Fruit fly (Drosophila melanogaster) whole organism, embryonic: ENCODE results near the gene SMSr.

Experiments used
- Antp ChIP-seq: fragments of 200-800 bp; sonication (Bioruptor generic); optimal IDR thresholded peaks from 3 replicates; lab custom pipeline; 2016; ENCODE audit warnings: missing biosample characterization, missing genetic modification characterization
- CG10366 ChIP-seq: fragments of 200-800 bp; sonication (Bioruptor generic); IDR thresholded peaks from 2 replicates; pipeline ENCODE4 v1.3.6; 2022; ENCODE audit warnings: missing biosample characterization, missing genetic modification characterization
- CG10431 ChIP-seq: fragments of 200-800 bp; sonication (Bioruptor generic); optimal IDR thresholded peaks from 3 replicates; lab custom pipeline; 2018; ENCODE audit warnings: missing biosample characterization, mild to moderate bottlenecking, missing genetic modification characterization
- CG11247 ChIP-seq: fragments of 200-800 bp; sonication (Bioruptor generic); IDR thresholded peaks from 2 replicates; pipeline ENCODE4 v1.3.6; 2022; ENCODE audit warnings: missing biosample characterization, missing genetic modification characterization
- CG11456 ChIP-seq: fragments of 200-800 bp; sonication (Bioruptor generic); IDR thresholded peaks from 3 replicates; pipeline ENCODE4 v1.3.6; 2022; ENCODE audit warnings: missing biosample characterization, missing genetic modification characterization
- CG11504 ChIP-seq: fragments of 200-800 bp; sonication (Bioruptor generic); optimal IDR thresholded peaks from 3 replicates; lab custom pipeline; 2019; ENCODE audit warnings: missing biosample characterization, mild to moderate bottlenecking, missing genetic modification characterization, moderate library complexity
- CG11695 ChIP-seq: fragments of 200-800 bp; sonication (Bioruptor generic); IDR thresholded peaks from 3 replicates; pipeline ENCODE4 v1.3.6; 2022; ENCODE audit warnings: missing biosample characterization, missing genetic modification characterization
- CG1233 ChIP-seq: fragments of 200-800 bp; sonication (Bioruptor generic); optimal IDR thresholded peaks from 4 replicates; lab custom pipeline; 2018; ENCODE audit warnings: missing biosample characterization, mild to moderate bottlenecking, missing genetic modification characterization
- CG12769 ChIP-seq: fragments of 200-800 bp; sonication (Bioruptor generic); optimal IDR thresholded peaks from 2 replicates; lab custom pipeline; 2019; ENCODE audit warnings: missing biosample characterization, mild to moderate bottlenecking, missing genetic modification characterization, moderate library complexity
- CG12942 ChIP-seq: fragments of 200-800 bp; sonication (Bioruptor generic); optimal IDR thresholded peaks from 3 replicates; lab custom pipeline; 2016; ENCODE audit warnings: missing biosample characterization, missing genetic modification characterization
- CG1602 ChIP-seq: fragments of 200-800 bp; sonication (Bioruptor generic); optimal IDR thresholded peaks from 3 replicates; lab custom pipeline; 2016; ENCODE audit warnings: missing biosample characterization, missing genetic modification characterization
- CG2116 ChIP-seq: fragments of 200-800 bp; sonication (Bioruptor generic); optimal IDR thresholded peaks from 3 replicates; lab custom pipeline; 2018; ENCODE audit warnings: missing biosample characterization, mild to moderate bottlenecking, missing genetic modification characterization
- CG2875 ChIP-seq: fragments of 200-800 bp; sonication (Bioruptor generic); optimal IDR thresholded peaks from 2 replicates; lab custom pipeline; 2017; ENCODE audit warnings: missing biosample characterization, mild to moderate bottlenecking, missing genetic modification characterization, missing genetic modification reagents
- CG2889 ChIP-seq: fragments of 200-800 bp; sonication (Bioruptor generic); IDR thresholded peaks from 3 replicates; pipeline ENCODE4 v1.3.6; 2022; ENCODE audit warnings: missing biosample characterization, missing genetic modification characterization
- CG31441 ChIP-seq: fragments of 200-800 bp; sonication (Bioruptor generic); IDR thresholded peaks from 2 replicates; pipeline ENCODE4 v1.3.6; 2022; ENCODE audit warnings: missing biosample characterization, missing genetic modification characterization
- CG32772 ChIP-seq: fragments of 200-800 bp; sonication (Bioruptor generic); IDR thresholded peaks from 2 replicates; pipeline ENCODE4 v1.3.6; 2022; ENCODE audit warnings: missing biosample characterization, missing genetic modification characterization
- CG33557 ChIP-seq: fragments of 200-800 bp; sonication (Bioruptor generic); optimal IDR thresholded peaks from 2 replicates; lab custom pipeline; 2019; ENCODE audit warnings: missing biosample characterization, mild to moderate bottlenecking, missing genetic modification characterization, moderate library complexity
- CG3847 ChIP-seq: fragments of 200-800 bp; sonication (Bioruptor generic); IDR thresholded peaks from 2 replicates; pipeline ENCODE4 v1.3.6; 2022; ENCODE audit warnings: missing biosample characterization, missing genetic modification characterization
- CG43689 ChIP-seq: fragments of 200-800 bp; sonication (Bioruptor generic); IDR thresholded peaks from 2 replicates; pipeline ENCODE4 v1.3.6; 2022; ENCODE audit warnings: missing biosample characterization, missing genetic modification characterization
- CG7786 ChIP-seq: fragments of 200-800 bp; sonication (Bioruptor generic); optimal IDR thresholded peaks from 2 replicates; lab custom pipeline; 2016; ENCODE audit warnings: missing biosample characterization, missing genetic modification characterization
- CG7963 ChIP-seq: fragments of 200-800 bp; sonication (Bioruptor generic); IDR thresholded peaks from 3 replicates; pipeline ENCODE4 v1.3.6; 2022; ENCODE audit warnings: missing biosample characterization, missing genetic modification characterization; ENCODE audit not compliant: partially characterized antibody
- CrebB ChIP-seq: fragments of 200-800 bp; sonication (Bioruptor generic); optimal IDR thresholded peaks from 3 replicates; lab custom pipeline; 2018; ENCODE audit warnings: missing biosample characterization, mild to moderate bottlenecking, missing genetic modification characterization
- D19B ChIP-seq: fragments of 200-800 bp; sonication (Bioruptor generic); optimal IDR thresholded peaks from 2 replicates; lab custom pipeline; 2017; ENCODE audit warnings: missing biosample characterization, mild to moderate bottlenecking, missing genetic modification characterization
- Eip74EF ChIP-seq, 2 experiments: fragments of 200-800 bp in 1 of 2; fragments of >200 bp in 1 of 2; sonication (Bioruptor generic) in 1 of 2; optimal IDR thresholded peaks; 2 replicates each; lab custom pipeline; 2017 to 2019; ENCODE audit warnings: missing biosample characterization in 2 of 2, missing genetic modification characterization in 2 of 2, mild to moderate bottlenecking in 1 of 2, moderate library complexity in 1 of 2
- HLH4C ChIP-seq: fragments of 200-800 bp; sonication (Bioruptor generic); IDR thresholded peaks from 3 replicates; pipeline ENCODE4 v1.3.6; 2022; ENCODE audit warnings: missing biosample characterization, missing genetic modification characterization; ENCODE audit not compliant: partially characterized antibody
- Mad ChIP-seq: fragments of 200-800 bp; sonication (Bioruptor generic); optimal IDR thresholded peaks from 2 replicates; lab custom pipeline; 2016; ENCODE audit warnings: missing biosample characterization, missing genetic modification characterization
- Max ChIP-seq: fragments of 200-800 bp; sonication (Bioruptor generic); optimal IDR thresholded peaks from 2 replicates; lab custom pipeline; 2016; ENCODE audit warnings: missing biosample characterization, mild to moderate bottlenecking, missing genetic modification characterization
- Med ChIP-seq: fragments of 200-800 bp; sonication (Bioruptor generic); peaks from one replicate; lab custom pipeline; 2016; ENCODE audit warnings: missing biosample characterization, missing genetic modification characterization, mild to moderate bottlenecking, inconsistent platforms, moderate library complexity
- Mes4 ChIP-seq: fragments of 200-800 bp; sonication (Bioruptor generic); optimal IDR thresholded peaks from 2 replicates; lab custom pipeline; 2016; ENCODE audit warnings: missing biosample characterization, missing genetic modification characterization
- Nf-YB ChIP-seq: fragments of 200-800 bp; sonication (Bioruptor generic); optimal IDR thresholded peaks from 3 replicates; lab custom pipeline; 2019; ENCODE audit warnings: missing biosample characterization, mild to moderate bottlenecking, missing genetic modification characterization, moderate library complexity
- Sry-β ChIP-seq: fragments of 200-800 bp; sonication (Bioruptor generic); optimal IDR thresholded peaks from 2 replicates; lab custom pipeline; 2018; ENCODE audit warnings: missing biosample characterization, mild to moderate bottlenecking, missing genetic modification characterization, moderate library complexity
- Trl ChIP-seq, 3 experiments: fragments of >200 bp in 2 of 3; fragments of 200-800 bp in 1 of 3; sonication (Bioruptor generic) in 1 of 3; optimal IDR thresholded peaks; 2 replicates in 1 of 3; 3 replicates in 2 of 3; lab custom pipeline; 2016 to 2017; ENCODE audit warnings: missing biosample characterization in 1 of 3, missing genetic modification characterization in 1 of 3
- ewg ChIP-seq: fragments of 200-800 bp; sonication (Bioruptor generic); optimal IDR thresholded peaks from 3 replicates; lab custom pipeline; 2017; ENCODE audit warnings: mild to moderate bottlenecking, missing biosample characterization, missing genetic modification reagents, missing genetic modification characterization
- fu2 ChIP-seq: fragments of 200-800 bp; sonication (Bioruptor generic); optimal IDR thresholded peaks from 2 replicates; lab custom pipeline; 2016; ENCODE audit warnings: missing biosample characterization, missing genetic modification characterization
- gem ChIP-seq: fragments of 200-800 bp; sonication (Bioruptor generic); optimal IDR thresholded peaks from 2 replicates; lab custom pipeline; 2019; ENCODE audit warnings: missing biosample characterization, mild to moderate bottlenecking, missing genetic modification characterization, moderate library complexity
- hb ChIP-seq: fragments of 200-800 bp; sonication (Bioruptor generic); IDR thresholded peaks from 3 replicates; pipeline ENCODE4 v1.3.6; 2022; ENCODE audit warnings: missing biosample characterization, missing genetic modification characterization; ENCODE audit not compliant: partially characterized antibody
- inv ChIP-seq: fragments of 200-800 bp; sonication (Bioruptor generic); IDR thresholded peaks from 2 replicates; pipeline ENCODE4 v1.3.6; 2022; ENCODE audit warnings: missing biosample characterization, missing genetic modification characterization; ENCODE audit not compliant: partially characterized antibody
- knrl ChIP-seq: fragments of 200-800 bp; sonication (Bioruptor generic); IDR thresholded peaks from 3 replicates; pipeline ENCODE4 v1.3.6; 2022; ENCODE audit warnings: missing biosample characterization, missing genetic modification characterization; ENCODE audit not compliant: partially characterized antibody
- odd ChIP-seq: fragments of 200-800 bp; sonication (Bioruptor generic); optimal IDR thresholded peaks from 2 replicates; lab custom pipeline; 2017; ENCODE audit warnings: missing biosample characterization, mild to moderate bottlenecking, missing genetic modification characterization
- pfk ChIP-seq: fragments of 200-800 bp; sonication (Bioruptor generic); optimal IDR thresholded peaks from 2 replicates; lab custom pipeline; 2018; ENCODE audit warnings: missing biosample characterization, mild to moderate bottlenecking, missing genetic modification characterization, moderate library complexity
- psq ChIP-seq: fragments of 200-800 bp; sonication (Bioruptor generic); optimal IDR thresholded peaks from 2 replicates; lab custom pipeline; 2017; ENCODE audit warnings: missing biosample characterization, missing genetic modification characterization
- ranshi ChIP-seq: fragments of 200-800 bp; sonication (Bioruptor generic); IDR thresholded peaks from 2 replicates; pipeline ENCODE4 v1.3.6; 2022; ENCODE audit warnings: missing biosample characterization, missing genetic modification characterization
- repo ChIP-seq: fragments of 200-800 bp; sonication (Bioruptor generic); optimal IDR thresholded peaks from 2 replicates; lab custom pipeline; 2016; ENCODE audit warnings: missing biosample characterization, missing genetic modification characterization
- ro ChIP-seq: fragments of 200-800 bp; sonication (Bioruptor generic); IDR thresholded peaks from 2 replicates; pipeline ENCODE4 v1.3.6; 2022; ENCODE audit warnings: missing biosample characterization, missing genetic modification characterization
- sens-2 ChIP-seq: fragments of 200-800 bp; sonication (Bioruptor generic); IDR thresholded peaks from 2 replicates; pipeline ENCODE4 v1.3.6; 2022; ENCODE audit warnings: missing biosample characterization, missing genetic modification characterization
- tin ChIP-seq: fragments of 200-800 bp; sonication (Bioruptor generic); optimal IDR thresholded peaks from 3 replicates; lab custom pipeline; 2016; ENCODE audit warnings: missing biosample characterization, missing genetic modification characterization
- unpg ChIP-seq: fragments of 200-800 bp; sonication (Bioruptor generic); optimal IDR thresholded peaks from 3 replicates; lab custom pipeline; 2018; ENCODE audit warnings: missing biosample characterization, mild to moderate bottlenecking, missing genetic modification characterization, moderate library complexity
- zfh1 ChIP-seq: fragments of 200-800 bp; sonication (Bioruptor generic); IDR thresholded peaks from 3 replicates; pipeline ENCODE4 v1.3.6; 2022; ENCODE audit warnings: missing biosample characterization, missing genetic modification characterization

The SMSr gene

dm6 chr3L:7328567-7329253 is 52.6 kb downstream of the SMSr start, which contains the start of the genes mrva, CG42307 and mus312 (continued):
- TF ChIP-seq CG12769, result no peak
- peak; percentile 39 for TF ChIP-seq fu2 (GFP tag; lab: Kevin White, UChicago)
- TF ChIP-seq Trl (optimal IDR thresholded peaks at IDR 0.05; lab: Kevin White, UChicago), result no peak
- TF ChIP-seq Trl (GFP tag; optimal IDR thresholded peaks at IDR 0.05; lab: Kevin White, UChicago), result peak; percentile 42
- TF ChIP-seq CG1233 (GFP tag; lab: Kevin White, UChicago), result peak; percentile 57
- TF ChIP-seq CG31441 (GFP tag; lab: Robert Waterston, UW), result no peak; the same call in 1 of the 2 replicates
- peak; percentile 52 for TF ChIP-seq CG2875 (GFP tag; lab: Kevin White, UChicago)
- no peak for TF ChIP-seq inv (GFP tag; lab: Robert Waterston, UW)
- peak in 1 of 2 experiments; percentile 64 for TF ChIP-seq Eip74EF (GFP tag; optimal IDR thresholded peaks at IDR 0.05; lab: Kevin White, UChicago)
- TF ChIP-seq CG11695 (GFP tag; lab: Robert Waterston, UW), result peak; percentile 83
- TF ChIP-seq CG2116 (GFP tag; lab: Kevin White, UChicago), result peak; percentile 85
- peak; percentile 88 for TF ChIP-seq odd (GFP tag; lab: Kevin White, UChicago)
- TF ChIP-seq CG3847 (GFP tag; lab: Robert Waterston, UW), result peak; percentile 93
- TF ChIP-seq Nf-YB, result peak; percentile 77
- peak; percentile 96 for TF ChIP-seq gem (tag; lab: Kevin White, UChicago)
- peak; percentile 82 for TF ChIP-seq CG32772 (GFP tag; lab: Robert Waterston, UW)
- TF ChIP-seq Med (GFP tag; lab: Kevin White, UChicago), result peak; percentile 94
- TF ChIP-seq ranshi (GFP tag; lab: Robert Waterston, UW), result peak; percentile 77; the same call in 1 of the 2 replicates
- peak; percentile 43; the same call in 1 of the 2 replicates for TF ChIP-seq sens-2
- peak; percentile 94 for TF ChIP-seq unpg (GFP tag; lab: Kevin White, UChicago)
- TF ChIP-seq Sry-β (GFP tag; lab: Kevin White, UChicago), result peak; percentile 43
- TF ChIP-seq CG10366 (GFP tag; lab: Robert Waterston, UW), result peak; percentile 77
- peak; percentile 71; the same call in 2 of the 3 replicates for TF ChIP-seq CG2889
- TF ChIP-seq pfk, result peak; percentile 5
- peak; percentile 84 for TF ChIP-seq CG12942 (GFP tag; lab: Kevin White, UChicago)
- TF ChIP-seq Mad (GFP tag; lab: Kevin White, UChicago), result peak; percentile 41
- TF ChIP-seq CG43689, result peak; percentile 60
- peak; percentile 91 for TF ChIP-seq CG11504 (tag; lab: Kevin White, UChicago)
- peak; percentile 71 for TF ChIP-seq Max (GFP tag; lab: Kevin White, UChicago)
- peak; percentile 75 for TF ChIP-seq CG11247 (GFP tag; lab: Robert Waterston, UW)
- no peak for TF ChIP-seq D19B (GFP tag; lab: Kevin White, UChicago)
- TF ChIP-seq CG7963 (GFP tag; lab: Robert Waterston, UW), result no peak
- peak; percentile 77 for TF ChIP-seq ewg
- TF ChIP-seq ro (GFP tag; lab: Robert Waterston, UW), result peak; percentile 63
- TF ChIP-seq tin (GFP tag; lab: Kevin White, UChicago), result peak; percentile 82
- TF ChIP-seq CG1602 (GFP tag; lab: Kevin White, UChicago), result peak; percentile 81
- TF ChIP-seq CrebB, result peak; percentile 58
- TF ChIP-seq CG10431 (GFP tag; lab: Kevin White, UChicago), result peak; percentile 75
- TF ChIP-seq psq (GFP tag; lab: Kevin White, UChicago), result peak; percentile 68
- no peak for TF ChIP-seq Mes4 (GFP tag; lab: Kevin White, UChicago)
- peak; percentile 81; the same call in 2 of the 3 replicates for TF ChIP-seq CG11456
- no peak for TF ChIP-seq CG7786 (GFP tag; lab: Kevin White, UChicago)
- TF ChIP-seq repo, result peak; percentile 52
- peak; percentile 85 for TF ChIP-seq zfh1
- TF ChIP-seq CG33557 (GFP tag; lab: Kevin White, UChicago), result peak; percentile 93
- TF ChIP-seq HLH4C (GFP tag; lab: Robert Waterston, UW), result peak; percentile 32; the same call in 1 of the 3 replicates
- 0 out of 3 replicates have a peak, but pooled peaks have one; percentile 21 for TF ChIP-seq knrl (GFP tag; lab: Robert Waterston, UW)
- peak; percentile 39 for TF ChIP-seq Antp (GFP tag; lab: Kevin White, UChicago)
- no peak for TF ChIP-seq hb
